Worm (Caenorhabditis elegans) whole organism, L2 larva: ENCODE data around the gene mrpl-37.

ENCODE experiments used
- C34F6.9 ChIP-seq: fragments of 150-350 bp; optimal IDR thresholded peaks from 2 replicates; lab custom pipeline; 2014; ENCODE audit warnings: missing biosample characterization, missing genetic modification characterization
- F13H6.1 ChIP-seq: sonication (generic microtip); optimal IDR thresholded peaks from 2 replicates; lab custom pipeline; 2016; ENCODE audit warnings: missing genetic modification characterization, missing compliant biosample characterization
- R02D3.7 ChIP-seq: fragments of 150-350 bp; optimal IDR thresholded peaks from 2 replicates; lab custom pipeline; 2014; ENCODE audit warnings: missing biosample characterization, missing genetic modification characterization
- Y55F3AM.14 ChIP-seq: fragments of 200-800 bp; sonication (Bioruptor generic); optimal IDR thresholded peaks from 2 replicates; lab custom pipeline; 2018; ENCODE audit warnings: mild to moderate bottlenecking, missing genetic modification characterization, missing compliant biosample characterization
- ZK546.5 ChIP-seq: sonication (generic microtip); optimal IDR thresholded peaks from 2 replicates; lab custom pipeline; 2017; ENCODE audit warnings: missing biosample characterization, missing genetic modification characterization
- alr-1 ChIP-seq: fragments of 150-350 bp; optimal IDR thresholded peaks from 2 replicates; lab custom pipeline; 2014; ENCODE audit warnings: missing biosample characterization, missing genetic modification characterization
- aly-2 ChIP-seq: fragments of 150-350 bp; optimal IDR thresholded peaks from 2 replicates; lab custom pipeline; 2014; ENCODE audit warnings: missing biosample characterization, missing genetic modification characterization
- ama-1 ChIP-seq: fragments of 150-350 bp; optimal IDR thresholded peaks from 2 replicates; lab custom pipeline; 2018; ENCODE audit warnings: inconsistent platforms
- blmp-1 ChIP-seq: sonication (generic microtip); optimal IDR thresholded peaks from 2 replicates; lab custom pipeline; 2017; ENCODE audit warnings: missing genetic modification characterization, mild to moderate bottlenecking, missing compliant biosample characterization, antibody characterized with exemption, moderate library complexity; ENCODE audit not compliant: insufficient read depth
- dmd-4 ChIP-seq: sonication (generic microtip); optimal IDR thresholded peaks from 2 replicates; lab custom pipeline; 2017; ENCODE audit warnings: missing biosample characterization, missing genetic modification characterization
- egl-27 ChIP-seq: sonication (generic microtip); optimal IDR thresholded peaks from 3 replicates; lab custom pipeline; 2017; ENCODE audit warnings: missing biosample characterization, missing genetic modification reagents, missing genetic modification characterization
- elt-3 ChIP-seq: sonication (generic microtip); optimal IDR thresholded peaks from 2 replicates; lab custom pipeline; 2017; ENCODE audit warnings: missing biosample characterization, missing genetic modification characterization
- fos-1 ChIP-seq: fragments of 150-350 bp; optimal IDR thresholded peaks from 2 replicates; lab custom pipeline; 2014; ENCODE audit warnings: missing biosample characterization, missing genetic modification characterization
- gmeb-1 ChIP-seq: fragments of 150-350 bp; optimal IDR thresholded peaks from 2 replicates; lab custom pipeline; 2014; ENCODE audit warnings: missing biosample characterization, missing genetic modification characterization
- lin-11 ChIP-seq: fragments of 150-350 bp; sonication (generic microtip); optimal IDR thresholded peaks from 2 replicates; lab custom pipeline; 2014; ENCODE audit warnings: missing biosample characterization, missing genetic modification characterization, inconsistent platforms, mixed read lengths
- lin-13 ChIP-seq: fragments of 150-350 bp; optimal IDR thresholded peaks from 2 replicates; lab custom pipeline; 2014; ENCODE audit warnings: missing biosample characterization, missing genetic modification reagents, missing genetic modification characterization
- lin-39 ChIP-seq: fragments of 150-350 bp; optimal IDR thresholded peaks from 2 replicates; lab custom pipeline; 2014; ENCODE audit warnings: missing biosample characterization, missing genetic modification reagents, missing genetic modification characterization
- lsy-2 ChIP-seq, 2 experiments: fragments of 150-350 bp in 1 of 2; sonication (generic microtip) in 1 of 2; optimal IDR thresholded peaks; 2 replicates each; lab custom pipeline; 2014 to 2017; ENCODE audit warnings: missing biosample characterization in 2 of 2, missing genetic modification characterization in 2 of 2
- mab-5 ChIP-seq: fragments of 150-350 bp; optimal IDR thresholded peaks from 2 replicates; lab custom pipeline; 2014; ENCODE audit warnings: missing biosample characterization, missing genetic modification characterization
- mbf-1 ChIP-seq: sonication (generic microtip); optimal IDR thresholded peaks from 2 replicates; lab custom pipeline; 2017; ENCODE audit warnings: missing biosample characterization, missing genetic modification characterization
- mdl-1 ChIP-seq, 2 experiments: fragments of 150-350 bp in 1 of 2; sonication (generic microtip) in 1 of 2; optimal IDR thresholded peaks; 2 replicates each; lab custom pipeline; 2017; ENCODE audit warnings: missing biosample characterization in 2 of 2, missing genetic modification characterization in 2 of 2
- nhr-12 ChIP-seq: fragments of 150-350 bp; optimal IDR thresholded peaks from 2 replicates; lab custom pipeline; 2014; ENCODE audit warnings: missing biosample characterization, missing genetic modification characterization
- nhr-129 ChIP-seq: fragments of 150-350 bp; optimal IDR thresholded peaks from 2 replicates; lab custom pipeline; 2014; ENCODE audit warnings: missing biosample characterization, missing genetic modification characterization
- nhr-23 ChIP-seq: fragments of 150-350 bp; optimal IDR thresholded peaks from 2 replicates; lab custom pipeline; 2014; ENCODE audit warnings: missing biosample characterization, missing genetic modification reagents, missing genetic modification characterization
- nhr-237 ChIP-seq: fragments of 150-350 bp; optimal IDR thresholded peaks from 2 replicates; lab custom pipeline; 2014; ENCODE audit warnings: missing biosample characterization, missing genetic modification characterization
- nhr-25 ChIP-seq: fragments of 150-350 bp; sonication (generic microtip); optimal IDR thresholded peaks from 3 replicates; lab custom pipeline; 2014; ENCODE audit warnings: missing biosample characterization, missing genetic modification characterization
- nhr-6 ChIP-seq: fragments of 150-350 bp; optimal IDR thresholded peaks from 2 replicates; lab custom pipeline; 2014; ENCODE audit warnings: missing biosample characterization, missing genetic modification characterization
- nhr-77 ChIP-seq: fragments of 150-350 bp; optimal IDR thresholded peaks from 2 replicates; lab custom pipeline; 2014; ENCODE audit warnings: missing biosample characterization, missing genetic modification characterization
- peb-1 ChIP-seq: fragments of 150-350 bp; optimal IDR thresholded peaks from 2 replicates; lab custom pipeline; 2014; ENCODE audit warnings: missing biosample characterization, missing genetic modification characterization
- skn-1 ChIP-seq: sonication (generic microtip); optimal IDR thresholded peaks from 2 replicates; lab custom pipeline; 2017; ENCODE audit warnings: missing biosample characterization, missing genetic modification characterization
- sma-9 ChIP-seq, 2 experiments: fragments of 150-350 bp in 1 of 2; sonication (generic microtip) in 1 of 2; optimal IDR thresholded peaks; 2 replicates each; lab custom pipeline; 2014 to 2016; ENCODE audit warnings: missing genetic modification characterization in 2 of 2, mild to moderate bottlenecking in 1 of 2, missing biosample characterization in 1 of 2, missing compliant biosample characterization in 1 of 2, missing genetic modification reagents in 1 of 2, moderate library complexity in 1 of 2
- snpc-4 ChIP-seq: fragments of 150-350 bp; optimal IDR thresholded peaks from 2 replicates; lab custom pipeline; 2014; ENCODE audit warnings: missing biosample characterization, missing genetic modification characterization
- unc-39 ChIP-seq: fragments of 150-350 bp; optimal IDR thresholded peaks from 2 replicates; lab custom pipeline; 2014; ENCODE audit warnings: missing biosample characterization, missing genetic modification characterization
- unc-55 ChIP-seq: fragments of 150-350 bp; sonication (generic microtip); optimal IDR thresholded peaks from 3 replicates; lab custom pipeline; 2014; ENCODE audit warnings: missing biosample characterization, missing genetic modification reagents, missing genetic modification characterization
- unc-62 ChIP-seq: fragments of 150-350 bp; optimal IDR thresholded peaks from 2 replicates; lab custom pipeline; 2014; ENCODE audit warnings: missing biosample characterization, missing genetic modification reagents, missing genetic modification characterization
- zag-1 ChIP-seq: fragments of 150-350 bp; optimal IDR thresholded peaks from 2 replicates; lab custom pipeline; 2014; ENCODE audit warnings: missing biosample characterization, missing genetic modification characterization
- ztf-1 ChIP-seq: fragments of 200-800 bp; sonication (Bioruptor generic); conservative IDR thresholded peaks from 2 replicates; pipeline ENCODE4 v1.3.6; 2022; ENCODE audit warnings: missing genetic modification characterization, missing compliant biosample characterization
- ztf-11 ChIP-seq: sonication (generic microtip); optimal IDR thresholded peaks from 2 replicates; lab custom pipeline; 2017; ENCODE audit warnings: missing biosample characterization, missing genetic modification characterization
- ztf-4 ChIP-seq: fragments of 150-350 bp; optimal IDR thresholded peaks from 2 replicates; lab custom pipeline; 2014; ENCODE audit warnings: missing biosample characterization, missing genetic modification characterization

Gene mrpl-37

ce11 chrII:13542991-13543390 is 31.9 kb downstream of the mrpl-37 start:
- no peak for TF ChIP-seq aly-2

DNA sequence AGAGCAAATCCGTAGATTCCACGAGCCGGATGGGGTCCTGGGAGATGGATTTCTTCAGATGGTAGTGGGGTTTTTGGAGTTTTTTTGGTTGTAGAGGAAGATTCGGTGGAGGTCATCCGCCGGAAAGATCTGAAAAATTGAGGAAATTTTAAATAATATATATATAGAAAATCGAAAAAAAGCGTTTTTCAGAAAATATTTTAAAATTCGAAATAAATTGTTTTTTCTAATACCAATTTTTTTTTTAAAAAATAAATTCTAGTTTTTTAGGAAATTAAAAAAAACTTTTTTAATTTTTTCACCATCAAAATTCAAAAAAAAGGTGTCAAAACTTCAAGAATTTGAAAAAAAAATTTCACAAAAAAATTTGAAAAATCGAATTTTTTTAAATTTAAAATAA is 33.9 kb downstream of the mrpl-37 start, which contains the start of the genes noa-1 and Y48E1B.17:
Gene noa-1 (minus strand): TSS at position 101 of the 400 bp plus-strand sequence.
Gene Y48E1B.17 (minus strand): TSS at position 129 of the 400 bp plus-strand sequence.
- TF ChIP-seq lin-11 (tag; lab: Kevin White, UChicago), result no peak

ce11 chrII:13531118-13531517 is 43.8 kb downstream of the mrpl-37 start, which contains the start of gene snx-14:
Gene snx-14 (minus strand): TSS chrII:13531218.
- no peak for TF ChIP-seq ztf-1 (GFP tag; lab: Robert Waterston, UW)
- no peak for TF ChIP-seq ztf-11
- TF ChIP-seq lin-39, result no peak
- no peak for TF ChIP-seq nhr-23 (tag; lab: Kevin White, UChicago)
- TF ChIP-seq snpc-4 (tag; lab: Kevin White, UChicago), result no peak
- no peak for TF ChIP-seq nhr-129 (tag; lab: Kevin White, UChicago)
- TF ChIP-seq nhr-25, result no peak
- no peak for TF ChIP-seq peb-1
- no peak for TF ChIP-seq Y55F3AM.14
- no peak for TF ChIP-seq gmeb-1 (tag; lab: Kevin White, UChicago)
- TF ChIP-seq unc-55 (GFP tag; lab: Kevin White, UChicago), result no peak
- TF ChIP-seq sma-9 (GFP tag; optimal IDR thresholded peaks at IDR 0.05; lab: Kevin White, UChicago), result no peak
- no peak for TF ChIP-seq sma-9 (tag; optimal IDR thresholded peaks at IDR 0.05; lab: Kevin White, UChicago)
- TF ChIP-seq R02D3.7 (tag; lab: Kevin White, UChicago), result no peak
- TF ChIP-seq blmp-1, result no peak
- no peak for TF ChIP-seq nhr-6 (tag; lab: Kevin White, UChicago)
- TF ChIP-seq ZK546.5, result no peak
- no peak for TF ChIP-seq unc-62 (GFP tag; lab: Kevin White, UChicago)
- TF ChIP-seq, all 48 proteins: peak for 0

ce11 chrII:13530657-13531056 is 44.2 kb downstream of the mrpl-37 start:
- no peak for TF ChIP-seq egl-27 (tag; lab: Kevin White, UChicago)
- TF ChIP-seq alr-1 (tag; lab: Kevin White, UChicago), result no peak
- TF ChIP-seq snpc-4 (tag; lab: Kevin White, UChicago), result no peak
- TF ChIP-seq nhr-77 (tag; lab: Kevin White, UChicago), result no peak
- no peak for TF ChIP-seq ama-1 (lab: Kevin White, UChicago)
- no peak for TF ChIP-seq C34F6.9 (tag; lab: Kevin White, UChicago)
- no peak for TF ChIP-seq lin-13 (GFP tag; lab: Kevin White, UChicago)
- TF ChIP-seq F13H6.1 (tag; lab: Kevin White, UChicago), result no peak
- TF ChIP-seq lsy-2 (tag; optimal IDR thresholded peaks at IDR 0.05; lab: Kevin White, UChicago), result no peak
- no peak for TF ChIP-seq unc-62 (GFP tag; lab: Kevin White, UChicago)
- no peak for TF ChIP-seq nhr-129 (tag; lab: Kevin White, UChicago)
- TF ChIP-seq Y55F3AM.14, result no peak
- no peak for TF ChIP-seq fos-1 (tag; lab: Kevin White, UChicago)
- TF ChIP-seq nhr-237 (tag; lab: Kevin White, UChicago), result no peak
- TF ChIP-seq sma-9 (GFP tag; optimal IDR thresholded peaks at IDR 0.05; lab: Kevin White, UChicago), result no peak
- no peak for TF ChIP-seq sma-9 (tag; optimal IDR thresholded peaks at IDR 0.05; lab: Kevin White, UChicago)
- no peak for TF ChIP-seq ztf-1 (GFP tag; lab: Robert Waterston, UW)
- no peak for TF ChIP-seq mab-5 (tag; lab: Kevin White, UChicago)
- no peak for TF ChIP-seq mbf-1 (tag; lab: Kevin White, UChicago)
- TF ChIP-seq nhr-6 (tag; lab: Kevin White, UChicago), result no peak

DNA sequence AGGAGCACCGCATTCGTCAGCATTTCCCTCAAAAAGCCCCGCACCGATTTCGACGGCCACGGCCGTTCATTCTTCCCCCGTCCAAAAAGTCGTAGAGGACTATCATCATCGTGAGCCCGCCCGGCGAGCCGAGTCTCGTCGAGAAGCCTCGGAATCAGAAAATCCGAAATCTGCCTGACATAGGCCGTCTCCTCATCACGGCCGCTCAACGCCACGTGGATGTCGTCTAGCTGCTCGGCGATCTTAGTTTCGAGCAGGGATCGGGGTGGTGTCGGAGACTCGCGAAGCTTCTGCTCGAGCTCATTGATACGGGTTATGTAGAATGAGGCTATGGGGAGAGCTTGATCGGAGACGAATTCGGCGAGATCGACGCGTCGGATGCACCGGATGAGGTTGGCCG is 45.7 kb downstream of the mrpl-37 start:
- TF ChIP-seq ztf-4 (tag; lab: Kevin White, UChicago) (no peak), nhr-77 (tag; lab: Kevin White, UChicago) (no peak), mdl-1 (tag; optimal IDR thresholded peaks at IDR 0.05; lab: Kevin White, UChicago) (no peak), R02D3.7 (tag; lab: Kevin White, UChicago) (no peak), aly-2 (no peak), egl-27 (tag; lab: Kevin White, UChicago) (no peak), peb-1 (no peak), lin-11 (tag; lab: Kevin White, UChicago) (no peak), unc-39 (no peak), ama-1 (lab: Kevin White, UChicago) (no peak), nhr-12 (tag; lab: Kevin White, UChicago) (no peak), elt-3 (no peak), alr-1 (tag; lab: Kevin White, UChicago) (no peak), ZK546.5 (no peak), skn-1 (tag; lab: Kevin White, UChicago) (no peak), mab-5 (tag; lab: Kevin White, UChicago) (no peak), dmd-4 (tag; lab: Kevin White, UChicago) (no peak), zag-1 (tag; lab: Kevin White, UChicago) (no peak), gmeb-1 (tag; lab: Kevin White, UChicago) (no peak)
- TF ChIP-seq, all 48 proteins: peak for 0
